Worm (Caenorhabditis elegans): Measurements from ENCODE around the gene R13A5.7.

The R13A5.7 gene

DNA sequence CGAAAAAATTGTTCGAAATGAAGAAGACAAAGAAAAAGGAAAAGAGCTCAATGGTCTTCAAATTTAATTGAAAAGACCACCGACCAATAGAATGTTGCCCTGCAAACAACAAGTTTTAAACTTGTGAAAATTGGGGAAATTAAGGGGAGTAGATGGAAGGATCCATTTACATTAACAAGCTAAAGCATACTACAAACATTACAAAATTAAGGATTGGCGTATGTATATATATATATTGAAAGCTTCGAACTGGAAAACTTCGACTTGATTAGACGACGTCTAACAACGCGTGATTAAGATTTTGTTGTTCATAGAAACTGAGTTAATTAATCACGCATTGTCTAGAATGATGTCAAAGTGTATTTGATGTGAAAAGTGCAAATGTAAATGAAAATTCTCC is 18.3 kb upstream of the R13A5.7 start, which contains the start of gene R13A5.15:
Gene R13A5.15 (minus strand): TSS at position 101 of the 400 bp plus-strand sequence.
- TF ChIP-seq pes-1 (GFP tag; IDR thresholded peaks at IDR 0.05) (no peak), tbx-37 (GFP tag; conservative IDR thresholded peaks at IDR 0.05) (no peak), scrt-1 (GFP tag; IDR thresholded peaks at IDR 0.05) (no peak), tbx-11 (GFP tag; IDR thresholded peaks at IDR 0.05) (no peak), ets-7 (tag; optimal IDR thresholded peaks at IDR 0.05) (no peak), aly-1 (tag; optimal IDR thresholded peaks at IDR 0.05) (no peak)

- TF ChIP-seq B0310.2 (tag; optimal IDR thresholded peaks at IDR 0.05) = no peak
- no peak for TF ChIP-seq ceh-13 (GFP tag; optimal IDR thresholded peaks at IDR 0.05)
- no peak for TF ChIP-seq tbx-11 (GFP tag; IDR thresholded peaks at IDR 0.05)
- TF ChIP-seq ama-1 (optimal IDR thresholded peaks at IDR 0.05) = no peak
- no peak for TF ChIP-seq hmg-4 (GFP tag; optimal IDR thresholded peaks at IDR 0.05)
- no peak for TF ChIP-seq sea-1 (GFP tag; conservative IDR thresholded peaks at IDR 0.05)
- TF ChIP-seq ceh-36 (tag; optimal IDR thresholded peaks at IDR 0.05) = no peak
- TF ChIP-seq F13C5.2 (tag; optimal IDR thresholded peaks at IDR 0.05) = no peak
- TF ChIP-seq tbx-37 (GFP tag; conservative IDR thresholded peaks at IDR 0.05) = no peak
- TF ChIP-seq flt-1 (GFP tag; IDR thresholded peaks at IDR 0.05) = no peak
- no peak for TF ChIP-seq hmbx-1 (tag; optimal IDR thresholded peaks at IDR 0.05)
- TF ChIP-seq ets-7 (tag; optimal IDR thresholded peaks at IDR 0.05) = no peak
Observed at ce11 chrIII:7584131-7584646, 14.3 kb upstream of the R13A5.7 start, which contains the start of gene cup-5. TSS of gene cup-5 (plus strand) at chrIII:7584181.

DNA sequence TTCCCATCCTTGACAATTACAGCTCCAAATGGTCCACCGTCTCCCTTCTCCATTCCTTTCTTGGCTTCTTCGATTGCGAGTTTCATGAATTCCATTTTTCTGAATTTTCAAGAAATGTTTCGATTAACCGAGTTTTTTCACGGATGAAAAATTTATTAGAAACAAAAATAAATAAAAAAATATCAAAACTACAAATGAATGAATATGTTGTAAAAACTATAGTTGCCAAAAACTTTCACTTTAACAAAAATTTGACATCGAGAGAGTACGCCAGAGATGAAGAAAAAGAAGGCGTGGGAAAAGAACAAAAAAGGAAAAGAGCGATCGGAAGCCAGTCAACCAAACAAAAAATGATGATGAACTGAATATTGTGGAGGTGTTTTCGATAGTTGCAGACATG is 13.0 kb upstream of the R13A5.7 start, which contains the start of gene R13A5.10:
Gene R13A5.10 (minus strand): TSS at position 101 of the 400 bp plus-strand sequence.
- TF ChIP-seq hmbx-1 (tag; optimal IDR thresholded peaks at IDR 0.05) (no peak), tra-4 (tag; optimal IDR thresholded peaks at IDR 0.05) (no peak), hmg-4 (GFP tag; optimal IDR thresholded peaks at IDR 0.05) (no peak), ama-1 (optimal IDR thresholded peaks at IDR 0.05) (no peak), F13C5.2 (tag; optimal IDR thresholded peaks at IDR 0.05) (no peak), ceh-13 (GFP tag; optimal IDR thresholded peaks at IDR 0.05) (no peak), pes-1 (GFP tag; IDR thresholded peaks at IDR 0.05) (no peak), tbx-11 (GFP tag; IDR thresholded peaks at IDR 0.05) (no peak), aly-1 (tag; optimal IDR thresholded peaks at IDR 0.05) (no peak), hnd-1 (tag; optimal IDR thresholded peaks at IDR 0.05) (no peak), sea-1 (GFP tag; conservative IDR thresholded peaks at IDR 0.05) (no peak), B0310.2 (tag; optimal IDR thresholded peaks at IDR 0.05) (no peak), flt-1 (GFP tag; IDR thresholded peaks at IDR 0.05) (no peak), tbx-37 (GFP tag; conservative IDR thresholded peaks at IDR 0.05) (no peak), ets-7 (tag; optimal IDR thresholded peaks at IDR 0.05) (no peak)

DNA sequence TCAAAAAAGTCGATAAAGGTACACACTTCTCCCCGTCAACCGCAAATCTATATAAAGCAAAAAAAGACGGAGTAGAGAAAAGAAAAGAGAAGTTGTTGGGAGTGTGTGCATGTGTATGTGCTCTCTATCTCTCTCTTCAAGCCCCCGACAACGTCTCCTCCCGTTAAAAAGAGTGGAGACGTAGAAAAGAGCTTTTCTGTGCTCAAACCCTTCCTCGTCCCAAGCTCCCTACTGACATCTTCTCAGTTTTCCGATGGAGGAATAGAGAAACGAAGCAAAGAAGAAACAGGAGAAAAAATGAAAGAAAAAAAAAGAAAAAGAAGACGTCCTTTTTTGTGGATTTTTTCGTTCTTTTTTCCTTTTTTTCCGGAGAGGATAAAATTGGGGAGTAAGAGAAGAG is 10.7 kb upstream of the R13A5.7 start:
- TF ChIP-seq hnd-1 (tag; optimal IDR thresholded peaks at IDR 0.05) = no peak
- no peak for TF ChIP-seq hmbx-1 (tag; optimal IDR thresholded peaks at IDR 0.05)

ce11 chrIII:7579324-7579723 is 9.4 kb upstream of the R13A5.7 start, which contains the start of gene mfsd-6:
TSS of gene mfsd-6 (minus strand) at chrIII:7579411.
- TF ChIP-seq tbx-37 (GFP tag; conservative IDR thresholded peaks at IDR 0.05) (no peak), tbx-11 (GFP tag; IDR thresholded peaks at IDR 0.05) (no peak), ets-7 (tag; optimal IDR thresholded peaks at IDR 0.05) (no peak), pes-1 (GFP tag; IDR thresholded peaks at IDR 0.05) (no peak), F13C5.2 (tag; optimal IDR thresholded peaks at IDR 0.05) (no peak), hnd-1 (tag; optimal IDR thresholded peaks at IDR 0.05) (no peak), sea-1 (GFP tag; conservative IDR thresholded peaks at IDR 0.05) (no peak), B0310.2 (tag; optimal IDR thresholded peaks at IDR 0.05) (no peak), flt-1 (GFP tag; IDR thresholded peaks at IDR 0.05) (no peak), hmg-4 (GFP tag; optimal IDR thresholded peaks at IDR 0.05) (no peak), ceh-13 (GFP tag; optimal IDR thresholded peaks at IDR 0.05) (no peak), ama-1 (optimal IDR thresholded peaks at IDR 0.05) (no peak), aly-1 (tag; optimal IDR thresholded peaks at IDR 0.05) (no peak), ceh-36 (tag; optimal IDR thresholded peaks at IDR 0.05) (no peak), tra-4 (tag; optimal IDR thresholded peaks at IDR 0.05) (no peak), scrt-1 (GFP tag; IDR thresholded peaks at IDR 0.05) (no peak)

ce11 chrIII:7572781-7573400 is 3.0 kb upstream of the R13A5.7 start, which contains the start of the genes rpl-9 and lpd-7:
TSS of gene rpl-9 (minus strand) at chrIII:7572831.
TSS of gene lpd-7 (plus strand) at chrIII:7573350.
- no peak for TF ChIP-seq aly-1 (tag; optimal IDR thresholded peaks at IDR 0.05)
- no peak for TF ChIP-seq sea-1 (GFP tag; conservative IDR thresholded peaks at IDR 0.05)
- peak; percentile 71 for TF ChIP-seq F13C5.2 (tag; optimal IDR thresholded peaks at IDR 0.05)

- TF ChIP-seq ceh-36 (tag; optimal IDR thresholded peaks at IDR 0.05) (no peak), ama-1 (optimal IDR thresholded peaks at IDR 0.05) (no peak), F13C5.2 (tag; optimal IDR thresholded peaks at IDR 0.05) (no peak), aly-1 (tag; optimal IDR thresholded peaks at IDR 0.05) (no peak), tbx-37 (GFP tag; conservative IDR thresholded peaks at IDR 0.05) (no peak)
Observed at ce11 chrIII:7571726-7572125, 1.8 kb upstream of the R13A5.7 start.

- TF ChIP-seq scrt-1 (GFP tag; IDR thresholded peaks at IDR 0.05) (no peak), sea-1 (GFP tag; conservative IDR thresholded peaks at IDR 0.05) (no peak), ceh-36 (tag; optimal IDR thresholded peaks at IDR 0.05) (no peak), tbx-37 (GFP tag; conservative IDR thresholded peaks at IDR 0.05) (no peak), flt-1 (GFP tag; IDR thresholded peaks at IDR 0.05) (no peak), B0310.2 (tag; optimal IDR thresholded peaks at IDR 0.05) (no peak), ama-1 (optimal IDR thresholded peaks at IDR 0.05) (no peak), aly-1 (tag; optimal IDR thresholded peaks at IDR 0.05) (no peak), hnd-1 (tag; optimal IDR thresholded peaks at IDR 0.05) (no peak), pes-1 (GFP tag; IDR thresholded peaks at IDR 0.05) (no peak), ceh-13 (GFP tag; optimal IDR thresholded peaks at IDR 0.05) (no peak), F13C5.2 (tag; optimal IDR thresholded peaks at IDR 0.05) (no peak), tra-4 (tag; optimal IDR thresholded peaks at IDR 0.05) (no peak), tbx-11 (GFP tag; IDR thresholded peaks at IDR 0.05) (no peak), ets-7 (tag; optimal IDR thresholded peaks at IDR 0.05) (no peak), hmbx-1 (tag; optimal IDR thresholded peaks at IDR 0.05) (no peak)
Observed at ce11 chrIII:7566098-7566497, 3.8 kb downstream of the R13A5.7 start, which contains the start of gene ttr-32. TSS of gene ttr-32 (plus strand) at chrIII:7566411.
